Fruit fly (Drosophila melanogaster): Measurements from ENCODE around the gene CG6893.

- no peak for TF ChIP-seq CG8159 (tag; optimal IDR thresholded peaks at IDR 0.05)
- TF ChIP-seq CG15710 (tag; optimal IDR thresholded peaks at IDR 0.05) = no peak
- no peak for TF ChIP-seq CG34367 (tag; optimal IDR thresholded peaks at IDR 0.05)
- no peak for TF ChIP-seq CG9948 (tag; optimal IDR thresholded peaks at IDR 0.05)
Observed at dm6 chr3L:18669874-18670273, 24.1 kb upstream of the CG6893 start.

Measured in whole organism, pupa.